Worm (Caenorhabditis elegans) whole organism, L2 larva: ENCODE measurements around the gene xpf-1.

Source experiments
- C34F6.9 ChIP-seq: fragments of 150-350 bp; optimal IDR thresholded peaks from 2 replicates; lab custom pipeline; 2014; ENCODE audit warnings: missing biosample characterization, missing genetic modification characterization
- F13H6.1 ChIP-seq: sonication (generic microtip); optimal IDR thresholded peaks from 2 replicates; lab custom pipeline; 2016; ENCODE audit warnings: missing genetic modification characterization, missing compliant biosample characterization
- R02D3.7 ChIP-seq: fragments of 150-350 bp; optimal IDR thresholded peaks from 2 replicates; lab custom pipeline; 2014; ENCODE audit warnings: missing biosample characterization, missing genetic modification characterization
- Y55F3AM.14 ChIP-seq: fragments of 200-800 bp; sonication (Bioruptor generic); optimal IDR thresholded peaks from 2 replicates; lab custom pipeline; 2018; ENCODE audit warnings: mild to moderate bottlenecking, missing genetic modification characterization, missing compliant biosample characterization
- ZK546.5 ChIP-seq: sonication (generic microtip); optimal IDR thresholded peaks from 2 replicates; lab custom pipeline; 2017; ENCODE audit warnings: missing biosample characterization, missing genetic modification characterization
- alr-1 ChIP-seq: fragments of 150-350 bp; optimal IDR thresholded peaks from 2 replicates; lab custom pipeline; 2014; ENCODE audit warnings: missing biosample characterization, missing genetic modification characterization
- aly-2 ChIP-seq: fragments of 150-350 bp; optimal IDR thresholded peaks from 2 replicates; lab custom pipeline; 2014; ENCODE audit warnings: missing biosample characterization, missing genetic modification characterization
- ama-1 ChIP-seq: fragments of 150-350 bp; optimal IDR thresholded peaks from 2 replicates; lab custom pipeline; 2018; ENCODE audit warnings: inconsistent platforms
- blmp-1 ChIP-seq: sonication (generic microtip); optimal IDR thresholded peaks from 2 replicates; lab custom pipeline; 2017; ENCODE audit warnings: missing genetic modification characterization, mild to moderate bottlenecking, missing compliant biosample characterization, antibody characterized with exemption, moderate library complexity; ENCODE audit not compliant: insufficient read depth
- ceh-16 ChIP-seq: fragments of 150-350 bp; optimal IDR thresholded peaks from 2 replicates; lab custom pipeline; 2014; ENCODE audit warnings: missing biosample characterization, missing genetic modification characterization
- ceh-82 ChIP-seq: fragments of 150-350 bp; optimal IDR thresholded peaks from 2 replicates; lab custom pipeline; 2014; ENCODE audit warnings: missing biosample characterization, missing genetic modification characterization
- crh-2 ChIP-seq: sonication (generic microtip); optimal IDR thresholded peaks from 2 replicates; lab custom pipeline; 2017; ENCODE audit warnings: missing biosample characterization, missing genetic modification characterization
- egl-27 ChIP-seq: sonication (generic microtip); optimal IDR thresholded peaks from 3 replicates; lab custom pipeline; 2017; ENCODE audit warnings: missing biosample characterization, missing genetic modification reagents, missing genetic modification characterization
- elt-3 ChIP-seq: sonication (generic microtip); optimal IDR thresholded peaks from 2 replicates; lab custom pipeline; 2017; ENCODE audit warnings: missing biosample characterization, missing genetic modification characterization
- fos-1 ChIP-seq: fragments of 150-350 bp; optimal IDR thresholded peaks from 2 replicates; lab custom pipeline; 2014; ENCODE audit warnings: missing biosample characterization, missing genetic modification characterization
- gmeb-1 ChIP-seq: fragments of 150-350 bp; optimal IDR thresholded peaks from 2 replicates; lab custom pipeline; 2014; ENCODE audit warnings: missing biosample characterization, missing genetic modification characterization
- lin-11 ChIP-seq: fragments of 150-350 bp; sonication (generic microtip); optimal IDR thresholded peaks from 2 replicates; lab custom pipeline; 2014; ENCODE audit warnings: missing biosample characterization, missing genetic modification characterization, inconsistent platforms, mixed read lengths
- lin-13 ChIP-seq: fragments of 150-350 bp; optimal IDR thresholded peaks from 2 replicates; lab custom pipeline; 2014; ENCODE audit warnings: missing biosample characterization, missing genetic modification reagents, missing genetic modification characterization
- lin-39 ChIP-seq: fragments of 150-350 bp; optimal IDR thresholded peaks from 2 replicates; lab custom pipeline; 2014; ENCODE audit warnings: missing biosample characterization, missing genetic modification reagents, missing genetic modification characterization
- lsy-2 ChIP-seq, 2 experiments: fragments of 150-350 bp in 1 of 2; sonication (generic microtip) in 1 of 2; optimal IDR thresholded peaks; 2 replicates each; lab custom pipeline; 2014 to 2017; ENCODE audit warnings: missing biosample characterization in 2 of 2, missing genetic modification characterization in 2 of 2
- mab-5 ChIP-seq: fragments of 150-350 bp; optimal IDR thresholded peaks from 2 replicates; lab custom pipeline; 2014; ENCODE audit warnings: missing biosample characterization, missing genetic modification characterization
- mbf-1 ChIP-seq: sonication (generic microtip); optimal IDR thresholded peaks from 2 replicates; lab custom pipeline; 2017; ENCODE audit warnings: missing biosample characterization, missing genetic modification characterization
- mdl-1 ChIP-seq, 2 experiments: fragments of 150-350 bp in 1 of 2; sonication (generic microtip) in 1 of 2; optimal IDR thresholded peaks; 2 replicates each; lab custom pipeline; 2017; ENCODE audit warnings: missing biosample characterization in 2 of 2, missing genetic modification characterization in 2 of 2
- nhr-10 ChIP-seq: sonication (generic microtip); optimal IDR thresholded peaks from 2 replicates; lab custom pipeline; 2017; ENCODE audit warnings: missing biosample characterization, missing genetic modification characterization
- nhr-12 ChIP-seq: fragments of 150-350 bp; optimal IDR thresholded peaks from 2 replicates; lab custom pipeline; 2014; ENCODE audit warnings: missing biosample characterization, missing genetic modification characterization
- nhr-129 ChIP-seq: fragments of 150-350 bp; optimal IDR thresholded peaks from 2 replicates; lab custom pipeline; 2014; ENCODE audit warnings: missing biosample characterization, missing genetic modification characterization
- nhr-21 ChIP-seq: fragments of 150-350 bp; optimal IDR thresholded peaks from 2 replicates; lab custom pipeline; 2014; ENCODE audit warnings: missing biosample characterization, missing genetic modification characterization
- nhr-23 ChIP-seq: fragments of 150-350 bp; optimal IDR thresholded peaks from 2 replicates; lab custom pipeline; 2014; ENCODE audit warnings: missing biosample characterization, missing genetic modification reagents, missing genetic modification characterization
- nhr-237 ChIP-seq: fragments of 150-350 bp; optimal IDR thresholded peaks from 2 replicates; lab custom pipeline; 2014; ENCODE audit warnings: missing biosample characterization, missing genetic modification characterization
- nhr-25 ChIP-seq: fragments of 150-350 bp; sonication (generic microtip); optimal IDR thresholded peaks from 3 replicates; lab custom pipeline; 2014; ENCODE audit warnings: missing biosample characterization, missing genetic modification characterization
- nhr-6 ChIP-seq: fragments of 150-350 bp; optimal IDR thresholded peaks from 2 replicates; lab custom pipeline; 2014; ENCODE audit warnings: missing biosample characterization, missing genetic modification characterization
- nhr-77 ChIP-seq: fragments of 150-350 bp; optimal IDR thresholded peaks from 2 replicates; lab custom pipeline; 2014; ENCODE audit warnings: missing biosample characterization, missing genetic modification characterization
- peb-1 ChIP-seq: fragments of 150-350 bp; optimal IDR thresholded peaks from 2 replicates; lab custom pipeline; 2014; ENCODE audit warnings: missing biosample characterization, missing genetic modification characterization
- sem-4 ChIP-seq: fragments of 150-350 bp; optimal IDR thresholded peaks from 2 replicates; lab custom pipeline; 2014; ENCODE audit warnings: missing biosample characterization, missing genetic modification reagents, missing genetic modification characterization
- sma-3 ChIP-seq: sonication (generic microtip); optimal IDR thresholded peaks from 2 replicates; lab custom pipeline; 2016; ENCODE audit warnings: missing genetic modification reagents, missing genetic modification characterization, missing compliant biosample characterization
- sma-9 ChIP-seq, 2 experiments: fragments of 150-350 bp in 1 of 2; sonication (generic microtip) in 1 of 2; optimal IDR thresholded peaks; 2 replicates each; lab custom pipeline; 2014 to 2016; ENCODE audit warnings: missing genetic modification characterization in 2 of 2, mild to moderate bottlenecking in 1 of 2, missing biosample characterization in 1 of 2, missing compliant biosample characterization in 1 of 2, missing genetic modification reagents in 1 of 2, moderate library complexity in 1 of 2
- snpc-4 ChIP-seq: fragments of 150-350 bp; optimal IDR thresholded peaks from 2 replicates; lab custom pipeline; 2014; ENCODE audit warnings: missing biosample characterization, missing genetic modification characterization
- unc-39 ChIP-seq: fragments of 150-350 bp; optimal IDR thresholded peaks from 2 replicates; lab custom pipeline; 2014; ENCODE audit warnings: missing biosample characterization, missing genetic modification characterization
- unc-55 ChIP-seq: fragments of 150-350 bp; sonication (generic microtip); optimal IDR thresholded peaks from 3 replicates; lab custom pipeline; 2014; ENCODE audit warnings: missing biosample characterization, missing genetic modification reagents, missing genetic modification characterization
- zag-1 ChIP-seq: fragments of 150-350 bp; optimal IDR thresholded peaks from 2 replicates; lab custom pipeline; 2014; ENCODE audit warnings: missing biosample characterization, missing genetic modification characterization
- ztf-11 ChIP-seq: sonication (generic microtip); optimal IDR thresholded peaks from 2 replicates; lab custom pipeline; 2017; ENCODE audit warnings: missing biosample characterization, missing genetic modification characterization
- ztf-4 ChIP-seq: fragments of 150-350 bp; optimal IDR thresholded peaks from 2 replicates; lab custom pipeline; 2014; ENCODE audit warnings: missing biosample characterization, missing genetic modification characterization

Gene xpf-1

ce11 chrII:11748494-11748893, 52.5 kb downstream of the xpf-1 start, which contains the start of the genes F44E5.17 and gpb-1:
Gene F44E5.17, minus strand, starts transcription at chrII:11748594.
Gene gpb-1, minus strand, starts transcription at chrII:11748611.
- TF ChIP-seq nhr-21 (tag; lab: Kevin White, UChicago) (no peak), nhr-12 (no peak), nhr-129 (tag; lab: Kevin White, UChicago) (no peak), peb-1 (tag; lab: Kevin White, UChicago) (no peak), egl-27 (tag; lab: Kevin White, UChicago) (no peak), R02D3.7 (tag; lab: Kevin White, UChicago) (no peak), unc-39 (tag; lab: Kevin White, UChicago) (no peak), ZK546.5 (tag; lab: Kevin White, UChicago) (no peak), sma-9 (GFP tag; optimal IDR thresholded peaks at IDR 0.05; lab: Kevin White, UChicago) (no peak), sma-9 (tag; optimal IDR thresholded peaks at IDR 0.05; lab: Kevin White, UChicago) (no peak), mdl-1 (tag; optimal IDR thresholded peaks at IDR 0.05; lab: Kevin White, UChicago) (no peak), unc-55 (no peak), mbf-1 (no peak), nhr-23 (tag; lab: Kevin White, UChicago) (no peak), nhr-237 (no peak), ceh-16 (tag; lab: Kevin White, UChicago) (no peak), ztf-4 (tag; lab: Kevin White, UChicago) (no peak), crh-2 (no peak), nhr-6 (tag; lab: Kevin White, UChicago) (no peak)

- peak; percentile 44 for TF ChIP-seq Y55F3AM.14 (GFP tag; lab: Kevin White, UChicago)
- no peak for TF ChIP-seq ama-1 (lab: Kevin White, UChicago)
- TF ChIP-seq nhr-129 (tag; lab: Kevin White, UChicago): peak; percentile 85
- peak; percentile 73 for TF ChIP-seq lin-39
- TF ChIP-seq sma-3 (GFP tag; lab: Kevin White, UChicago): peak; percentile 65
- peak; percentile 64 for TF ChIP-seq nhr-6 (tag; lab: Kevin White, UChicago)
- TF ChIP-seq alr-1 (tag; lab: Kevin White, UChicago): no peak
- TF ChIP-seq R02D3.7 (tag; lab: Kevin White, UChicago): no peak
- peak; percentile 37 for TF ChIP-seq lin-13
- TF ChIP-seq unc-39 (tag; lab: Kevin White, UChicago): no peak
- TF ChIP-seq snpc-4: no peak
- no peak for TF ChIP-seq lin-11 (tag; lab: Kevin White, UChicago)
- peak; percentile 19 for TF ChIP-seq nhr-77 (tag; lab: Kevin White, UChicago)
- peak; percentile 6 for TF ChIP-seq ztf-11 (tag; lab: Kevin White, UChicago)
- no peak for TF ChIP-seq peb-1 (tag; lab: Kevin White, UChicago)
- TF ChIP-seq mbf-1: no peak
- peak; percentile 65 for TF ChIP-seq nhr-25 (tag; lab: Kevin White, UChicago)
- TF ChIP-seq nhr-12: no peak
- peak; percentile 57 for TF ChIP-seq ztf-4 (tag; lab: Kevin White, UChicago)
- peak; percentile 7 for TF ChIP-seq ZK546.5 (tag; lab: Kevin White, UChicago)
- TF ChIP-seq elt-3: no peak
- TF ChIP-seq aly-2 (tag; lab: Kevin White, UChicago): no peak
- no peak for TF ChIP-seq nhr-23 (tag; lab: Kevin White, UChicago)
- peak; percentile 96 for TF ChIP-seq F13H6.1
- TF ChIP-seq fos-1 (tag; lab: Kevin White, UChicago): peak; percentile 48
- no peak for TF ChIP-seq nhr-10 (tag; lab: Kevin White, UChicago)
- peak; percentile 40 to 75 for TF ChIP-seq lsy-2 (tag; optimal IDR thresholded peaks at IDR 0.05; lab: Kevin White, UChicago)
- TF ChIP-seq mab-5 (tag; lab: Kevin White, UChicago): peak; percentile 71
- TF ChIP-seq ceh-16 (tag; lab: Kevin White, UChicago): peak; percentile 53
- peak; percentile 68 for TF ChIP-seq C34F6.9 (tag; lab: Kevin White, UChicago)
- peak; percentile 80 for TF ChIP-seq unc-55
- peak; percentile 80 for TF ChIP-seq crh-2
- peak; percentile 4 for TF ChIP-seq sem-4
- TF ChIP-seq mdl-1 (tag; optimal IDR thresholded peaks at IDR 0.05; lab: Kevin White, UChicago): peak; percentile 68 to 69
- peak; percentile 81 for TF ChIP-seq ceh-82 (tag; lab: Kevin White, UChicago)
- no peak for TF ChIP-seq blmp-1 (tag; lab: Kevin White, UChicago)
- peak; percentile 81 for TF ChIP-seq zag-1 (tag; lab: Kevin White, UChicago)
- peak; percentile 51 for TF ChIP-seq egl-27 (tag; lab: Kevin White, UChicago)
- no peak for TF ChIP-seq nhr-21 (tag; lab: Kevin White, UChicago)
- TF ChIP-seq gmeb-1 (tag; lab: Kevin White, UChicago): peak; percentile 45
- peak; percentile 65 for TF ChIP-seq sma-9 (GFP tag; optimal IDR thresholded peaks at IDR 0.05; lab: Kevin White, UChicago)
- no peak for TF ChIP-seq sma-9 (tag; optimal IDR thresholded peaks at IDR 0.05; lab: Kevin White, UChicago)
Measured at ce11 chrII:11749490-11750172, 53.7 kb downstream of the xpf-1 start.
